Fruit fly (Drosophila melanogaster) whole organism, embryonic: ENCODE results near the gene CAHbeta.

Experiments
- Abd-B ChIP-seq: fragments of 200-800 bp; sonication (Bioruptor generic); optimal IDR thresholded peaks from 2 replicates; lab custom pipeline; 2018; ENCODE audit warnings: missing biosample characterization, mild to moderate bottlenecking, missing genetic modification characterization, moderate library complexity
- CG11723 ChIP-seq: fragments of 200-800 bp; sonication (Bioruptor generic); optimal IDR thresholded peaks from 2 replicates; lab custom pipeline; 2017; ENCODE audit warnings: missing biosample characterization, mild to moderate bottlenecking, missing genetic modification characterization
- CG12104 ChIP-seq: fragments of 200-800 bp; sonication (Bioruptor generic); optimal IDR thresholded peaks from 3 replicates; lab custom pipeline; 2016; ENCODE audit warnings: missing biosample characterization, missing genetic modification characterization
- CG12155 ChIP-seq: fragments of 200-800 bp; sonication (Bioruptor generic); optimal IDR thresholded peaks from 3 replicates; lab custom pipeline; 2016; ENCODE audit warnings: missing biosample characterization, missing genetic modification characterization
- CG12299 ChIP-seq: fragments of 200-800 bp; sonication (Bioruptor generic); optimal IDR thresholded peaks from 2 replicates; lab custom pipeline; 2018; ENCODE audit warnings: missing biosample characterization, mild to moderate bottlenecking, missing genetic modification characterization
- CG12769 ChIP-seq: fragments of 200-800 bp; sonication (Bioruptor generic); optimal IDR thresholded peaks from 2 replicates; lab custom pipeline; 2019; ENCODE audit warnings: missing biosample characterization, mild to moderate bottlenecking, missing genetic modification characterization, moderate library complexity
- CG13296 ChIP-seq: fragments of 200-800 bp; sonication (Bioruptor generic); optimal IDR thresholded peaks from 3 replicates; lab custom pipeline; 2018; ENCODE audit warnings: missing biosample characterization, mild to moderate bottlenecking, missing genetic modification characterization
- CG13775 ChIP-seq: fragments of 200-800 bp; sonication (Bioruptor generic); optimal IDR thresholded peaks from 3 replicates; lab custom pipeline; 2017; ENCODE audit warnings: missing biosample characterization, mild to moderate bottlenecking, missing genetic modification characterization
- CG14710 ChIP-seq: fragments of 200-800 bp; sonication (Bioruptor generic); optimal IDR thresholded peaks from 3 replicates; lab custom pipeline; 2019; ENCODE audit warnings: missing biosample characterization, mild to moderate bottlenecking, missing genetic modification characterization, moderate library complexity
- CG15269 ChIP-seq: fragments of 200-800 bp; sonication (Bioruptor generic); optimal IDR thresholded peaks from 2 replicates; lab custom pipeline; 2018; ENCODE audit warnings: missing biosample characterization, mild to moderate bottlenecking, missing genetic modification characterization, moderate library complexity
- CG15514 ChIP-seq: fragments of 200-800 bp; sonication (Bioruptor generic); optimal IDR thresholded peaks from 3 replicates; lab custom pipeline; 2017; ENCODE audit warnings: missing biosample characterization, missing genetic modification characterization, mild to moderate bottlenecking, moderate library complexity, missing genetic modification reagents
- CG15601 ChIP-seq: fragments of 200-800 bp; sonication (Bioruptor generic); optimal IDR thresholded peaks from 3 replicates; lab custom pipeline; 2019; ENCODE audit warnings: missing biosample characterization, mild to moderate bottlenecking, missing genetic modification characterization, moderate library complexity
- CG17829 ChIP-seq: fragments of 200-800 bp; optimal IDR thresholded peaks from 2 replicates; lab custom pipeline; 2019; ENCODE audit warnings: missing biosample characterization, mild to moderate bottlenecking, missing genetic modification characterization, moderate library complexity
- CG18764 ChIP-seq: fragments of 200-800 bp; sonication (Bioruptor generic); optimal IDR thresholded peaks from 3 replicates; lab custom pipeline; 2016; ENCODE audit warnings: missing biosample characterization, missing genetic modification characterization
- CG2120 ChIP-seq: fragments of 200-800 bp; sonication (Bioruptor generic); optimal IDR thresholded peaks from 3 replicates; lab custom pipeline; 2016; ENCODE audit warnings: missing biosample characterization, missing genetic modification characterization
- CG2202 ChIP-seq: fragments of 200-800 bp; sonication (Bioruptor generic); optimal IDR thresholded peaks from 2 replicates; lab custom pipeline; 2018; ENCODE audit warnings: missing biosample characterization, mild to moderate bottlenecking, missing genetic modification characterization
- CG3726 ChIP-seq: fragments of 200-800 bp; sonication (Bioruptor generic); IDR thresholded peaks from 3 replicates; pipeline ENCODE4, ENCODE4 v1.3.6; 2022; ENCODE audit warnings: missing biosample characterization, missing genetic modification characterization
- CG7928 ChIP-seq: fragments of 200-800 bp; sonication (Bioruptor generic); optimal IDR thresholded peaks from 2 replicates; lab custom pipeline; 2017; ENCODE audit warnings: missing biosample characterization, mild to moderate bottlenecking, missing genetic modification characterization
- CHES-1-like ChIP-seq: fragments of 200-800 bp; sonication (Bioruptor generic); optimal IDR thresholded peaks from 2 replicates; lab custom pipeline; 2016; ENCODE audit warnings: missing biosample characterization, missing genetic modification characterization
- D19B ChIP-seq: fragments of 200-800 bp; sonication (Bioruptor generic); optimal IDR thresholded peaks from 2 replicates; lab custom pipeline; 2017; ENCODE audit warnings: missing biosample characterization, mild to moderate bottlenecking, missing genetic modification characterization
- Deaf1 ChIP-seq: fragments of 200-800 bp; optimal IDR thresholded peaks from 3 replicates; lab custom pipeline; 2019; ENCODE audit warnings: missing biosample characterization, mild to moderate bottlenecking, missing genetic modification characterization, moderate library complexity
- ERR ChIP-seq: fragments of 200-800 bp; sonication (Bioruptor generic); optimal IDR thresholded peaks from 2 replicates; lab custom pipeline; 2016; ENCODE audit warnings: missing biosample characterization, missing genetic modification characterization
- Fer3 ChIP-seq: fragments of 200-800 bp; sonication (Bioruptor generic); optimal IDR thresholded peaks from 2 replicates; lab custom pipeline; 2018; ENCODE audit warnings: missing biosample characterization, mild to moderate bottlenecking, missing genetic modification characterization, moderate library complexity
- Hmr ChIP-seq: fragments of 200-800 bp; sonication (Bioruptor generic); optimal IDR thresholded peaks from 3 replicates; lab custom pipeline; 2017; ENCODE audit warnings: mild to moderate bottlenecking, missing biosample characterization, missing genetic modification reagents, missing genetic modification characterization
- Med ChIP-seq: fragments of 200-800 bp; sonication (Bioruptor generic); peaks from one replicate; lab custom pipeline; 2016; ENCODE audit warnings: missing biosample characterization, missing genetic modification characterization, mild to moderate bottlenecking, inconsistent platforms, moderate library complexity
- Mrtf ChIP-seq: fragments of 200-800 bp; sonication (Bioruptor generic); IDR thresholded peaks from 3 replicates; pipeline ENCODE4 v1.3.6; 2022; ENCODE audit warnings: missing biosample characterization, missing genetic modification characterization
- Nf-YA ChIP-seq: fragments of 200-800 bp; sonication (Bioruptor generic); IDR thresholded peaks from 2 replicates; pipeline ENCODE4 v1.3.6; 2022; ENCODE audit warnings: missing biosample characterization, missing genetic modification characterization
- Sox100B ChIP-seq: fragments of 200-800 bp; sonication (Bioruptor generic); optimal IDR thresholded peaks from 3 replicates; lab custom pipeline; 2018; ENCODE audit warnings: missing biosample characterization, mild to moderate bottlenecking, missing genetic modification characterization
- Vsx1 ChIP-seq: fragments of 200-800 bp; sonication (Bioruptor generic); optimal IDR thresholded peaks from 2 replicates; lab custom pipeline; 2017; ENCODE audit warnings: missing biosample characterization, mild to moderate bottlenecking, missing genetic modification characterization, missing genetic modification reagents
- ac ChIP-seq: fragments of 200-800 bp; sonication (Bioruptor generic); optimal IDR thresholded peaks from 3 replicates; lab custom pipeline; 2017; ENCODE audit warnings: missing biosample characterization, mild to moderate bottlenecking, missing genetic modification characterization
- ap ChIP-seq: fragments of 200-800 bp; sonication (Bioruptor generic); IDR thresholded peaks from 2 replicates; pipeline ENCODE4 v1.3.6; 2022; ENCODE audit warnings: missing biosample characterization, missing genetic modification characterization
- bab2 ChIP-seq: fragments of 200-800 bp; sonication (Bioruptor generic); optimal IDR thresholded peaks from 2 replicates; lab custom pipeline; 2016; ENCODE audit warnings: missing biosample characterization, missing genetic modification characterization
- bbx ChIP-seq: fragments of 200-800 bp; sonication (Bioruptor generic); IDR thresholded peaks from 2 replicates; pipeline ENCODE4 v1.3.6; 2022; ENCODE audit warnings: missing biosample characterization, missing genetic modification characterization; ENCODE audit not compliant: partially characterized antibody
- cwo ChIP-seq: fragments of 200-800 bp; sonication (Bioruptor generic); optimal IDR thresholded peaks from 3 replicates; lab custom pipeline; 2017; ENCODE audit warnings: missing biosample characterization, missing genetic modification characterization, mild to moderate bottlenecking, moderate library complexity, missing genetic modification reagents
- eve ChIP-seq, 2 experiments: fragments of >200 bp; optimal IDR thresholded peaks; 2 replicates each; lab custom pipeline; 2017; ENCODE audit warnings: missing biosample characterization in 2 of 2, missing genetic modification characterization in 2 of 2
- gfzf ChIP-seq: fragments of 200-800 bp; sonication (Bioruptor generic); optimal IDR thresholded peaks from 2 replicates; lab custom pipeline; 2016; ENCODE audit warnings: missing biosample characterization, mild to moderate bottlenecking, missing genetic modification characterization, moderate library complexity
- kni ChIP-seq: fragments of 200-800 bp; sonication (Bioruptor generic); optimal IDR thresholded peaks from 3 replicates; lab custom pipeline; 2017; ENCODE audit warnings: mild to moderate bottlenecking, missing biosample characterization, missing genetic modification reagents, missing genetic modification characterization
- mld ChIP-seq: fragments of 200-800 bp; sonication (Bioruptor generic); IDR thresholded peaks from 3 replicates; pipeline ENCODE4 v1.3.6; 2022; ENCODE audit warnings: missing biosample characterization, missing genetic modification characterization; ENCODE audit not compliant: partially characterized antibody
- oc ChIP-seq: fragments of 200-800 bp; sonication (Bioruptor generic); optimal IDR thresholded peaks from 2 replicates; lab custom pipeline; 2018; ENCODE audit warnings: missing biosample characterization, mild to moderate bottlenecking, missing genetic modification characterization, moderate library complexity
- peb ChIP-seq: fragments of 200-800 bp; sonication (Bioruptor generic); IDR thresholded peaks from 2 replicates; pipeline ENCODE4 v1.3.6; 2022; ENCODE audit warnings: missing biosample characterization, missing genetic modification characterization
- row ChIP-seq: fragments of 200-800 bp; sonication (Bioruptor generic); IDR thresholded peaks from 3 replicates; pipeline ENCODE4 v1.3.6; 2022; ENCODE audit warnings: missing biosample characterization, missing genetic modification characterization
- sd ChIP-seq: fragments of 200-800 bp; sonication (Bioruptor generic); optimal IDR thresholded peaks from 3 replicates; lab custom pipeline; 2018; ENCODE audit warnings: missing biosample characterization, mild to moderate bottlenecking, missing genetic modification characterization, moderate library complexity
- slbo ChIP-seq: fragments of 200-800 bp; sonication (Bioruptor generic); IDR thresholded peaks from 2 replicates; pipeline ENCODE4 v1.3.6; 2022; ENCODE audit warnings: missing biosample characterization, missing genetic modification characterization
- slp2 ChIP-seq: fragments of 200-800 bp; sonication (Bioruptor generic); optimal IDR thresholded peaks from 2 replicates; lab custom pipeline; 2016; ENCODE audit warnings: missing biosample characterization, missing genetic modification characterization
- stc ChIP-seq: fragments of 200-800 bp; sonication (Bioruptor generic); IDR thresholded peaks from 2 replicates; pipeline ENCODE4 v1.3.6; 2022; ENCODE audit warnings: missing biosample characterization, missing genetic modification characterization
- tna ChIP-seq: fragments of 200-800 bp; sonication (Bioruptor generic); IDR thresholded peaks from 2 replicates; pipeline ENCODE4 v1.3.6; 2022; ENCODE audit warnings: missing biosample characterization, missing genetic modification characterization; ENCODE audit not compliant: partially characterized antibody
- twi ChIP-seq: fragments of 200-800 bp; optimal IDR thresholded peaks from 2 replicates; lab custom pipeline; 2019; ENCODE audit warnings: missing biosample characterization, mild to moderate bottlenecking, missing genetic modification characterization, moderate library complexity
- zen2 ChIP-seq: fragments of 200-800 bp; sonication (Bioruptor generic); IDR thresholded peaks from 3 replicates; pipeline ENCODE4 v1.3.6; 2022; ENCODE audit warnings: missing biosample characterization, missing genetic modification characterization; ENCODE audit not compliant: partially characterized antibody

The CAHbeta gene

DNA sequence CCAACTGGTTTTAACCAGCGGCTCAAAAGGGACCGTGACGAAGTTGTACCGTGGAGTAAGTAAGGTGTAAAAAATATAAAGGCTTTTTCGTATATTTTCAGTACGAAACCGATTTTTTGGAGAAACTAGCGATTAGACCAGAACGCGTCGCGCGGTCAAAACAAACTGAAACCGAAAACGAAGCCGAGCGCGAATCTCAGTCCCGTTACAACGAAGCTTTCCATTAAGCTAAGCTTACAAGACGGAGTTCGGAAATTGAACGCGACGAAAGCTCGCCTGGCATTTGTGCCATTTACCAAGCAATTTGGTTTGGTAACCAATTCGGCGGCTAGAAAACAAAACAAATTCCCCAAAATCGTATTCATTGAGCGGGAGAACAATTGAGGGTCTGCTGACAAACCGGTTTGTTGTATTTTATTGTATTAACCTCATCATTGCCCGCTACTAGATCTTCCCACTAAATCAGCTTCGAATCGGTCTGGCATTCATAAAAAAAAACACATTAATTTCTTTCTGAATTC, 21.1 kb downstream of the CAHbeta start (continued):
- TF ChIP-seq ac (GFP tag; lab: Kevin White, UChicago) (no peak), slbo (no peak), eve (GFP tag; optimal IDR thresholded peaks at IDR 0.05; lab: Kevin White, UChicago) (no peak), peb (GFP tag; lab: Robert Waterston, UW) (no peak), CG14710 (no peak), CG12769 (tag; lab: Kevin White, UChicago) (peak; percentile 89), ERR (no peak), CG12155 (no peak), CG12104 (GFP tag; lab: Kevin White, UChicago) (no peak), Deaf1 (tag; lab: Kevin White, UChicago) (peak; percentile 87), stc (0 out of 2 replicates have a peak, but pooled peaks have one; percentile 11), CG15269 (tag; lab: Kevin White, UChicago) (no peak), slp2 (no peak), Abd-B (GFP tag; lab: Kevin White, UChicago) (no peak), CG12299 (no peak), CG13775 (GFP tag; lab: Kevin White, UChicago) (no peak), bab2 (no peak), kni (GFP tag; lab: Kevin White, UChicago) (peak; percentile 72), cwo (GFP tag; lab: Kevin White, UChicago) (no peak), CG7928 (GFP tag; lab: Kevin White, UChicago) (no peak), gfzf (GFP tag; lab: Kevin White, UChicago) (no peak), twi (no peak), CG17829 (tag; lab: Kevin White, UChicago) (no peak)

DNA sequence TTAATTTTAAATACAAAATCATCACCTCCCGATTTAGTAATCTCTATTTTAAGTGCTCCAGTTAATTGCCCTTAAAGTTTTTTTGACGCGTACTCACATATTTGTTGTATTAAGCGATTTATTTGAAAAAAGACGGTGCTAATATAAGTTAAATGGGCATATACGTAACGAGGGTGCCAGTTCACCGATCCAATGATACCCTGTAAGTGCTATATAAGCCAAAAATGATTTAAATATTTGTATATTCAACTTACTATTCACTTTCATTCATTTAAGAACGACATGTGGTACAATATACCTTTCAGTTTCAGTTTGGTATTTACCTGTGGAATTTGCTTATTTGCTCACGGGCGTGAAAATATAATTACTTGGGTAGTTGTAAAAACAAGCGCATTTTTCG, 21.9 kb downstream of the CAHbeta start:
- TF ChIP-seq CG3726 (GFP tag; lab: Robert Waterston, UW) (0 out of 3 replicates have a peak, but pooled peaks have one; percentile 6), D19B (GFP tag; lab: Kevin White, UChicago) (peak; percentile 75), mld (GFP tag; lab: Robert Waterston, UW) (no peak), CG2120 (GFP tag; lab: Kevin White, UChicago) (peak; percentile 19), row (GFP tag; lab: Robert Waterston, UW) (peak; percentile 21; the same call in 1 of the 3 replicates), zen2 (no peak), CG11723 (GFP tag; lab: Kevin White, UChicago) (no peak), Med (peak; percentile 73), CG18764 (no peak), Fer3 (tag; lab: Kevin White, UChicago) (peak; percentile 10), sd (tag; lab: Kevin White, UChicago) (peak; percentile 34), Hmr (GFP tag; lab: Kevin White, UChicago) (peak; percentile 4)

DNA sequence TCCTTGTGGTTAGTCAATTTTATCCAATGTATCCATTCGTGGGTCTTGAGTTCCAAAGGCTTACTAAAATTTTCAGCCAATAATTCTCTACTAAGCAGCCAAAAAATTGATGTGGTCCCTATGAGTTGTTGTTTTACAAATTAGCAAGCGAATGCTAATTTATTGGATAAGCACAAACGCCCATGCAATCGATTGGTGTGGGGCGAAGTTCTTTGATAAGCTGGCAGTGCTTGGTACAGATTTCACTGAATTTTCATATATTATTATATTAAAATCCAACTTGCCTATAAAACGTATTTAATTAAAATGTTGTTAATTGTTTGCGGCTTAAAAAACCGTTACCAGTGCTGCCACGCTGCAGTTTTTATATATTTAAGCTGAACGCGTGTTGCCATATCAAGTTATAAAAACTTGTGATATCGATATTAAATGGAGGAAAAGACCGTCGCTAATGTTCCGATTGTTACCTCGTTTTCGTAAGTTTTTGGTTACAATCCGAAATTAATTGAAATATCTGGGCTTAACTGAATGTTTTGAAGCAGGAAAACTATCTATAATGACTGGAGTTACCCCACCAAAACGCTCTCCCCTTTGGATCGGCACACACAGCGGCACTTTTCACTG, 23.1 kb downstream of the CAHbeta start, which contains the start of the genes CG31100 and CG11980:
TSS of gene CG31100 (minus strand) at position 51 of the 624 bp plus-strand sequence.
TSS of gene CG11980 (plus strand) at position 418 of the 624 bp plus-strand sequence.
- TF ChIP-seq ap (no peak), tna (GFP tag; lab: Robert Waterston, UW) (0 out of 2 replicates have a peak, but pooled peaks have one; percentile 40), CG2202 (tag; lab: Kevin White, UChicago) (no peak), CHES-1-like (peak; percentile 33), Mrtf (GFP tag; lab: Robert Waterston, UW) (no peak), Sox100B (GFP tag; lab: Kevin White, UChicago) (no peak), Vsx1 (GFP tag; lab: Kevin White, UChicago) (no peak), oc (tag; lab: Kevin White, UChicago) (no peak), CG15514 (GFP tag; lab: Kevin White, UChicago) (peak; percentile 58), gfzf (GFP tag; lab: Kevin White, UChicago) (peak; percentile 35), Nf-YA (GFP tag; lab: Robert Waterston, UW) (no peak), bbx (GFP tag; lab: Robert Waterston, UW) (peak; percentile 75), CG15601 (tag; lab: Kevin White, UChicago) (peak; percentile 24), CG11723 (GFP tag; lab: Kevin White, UChicago) (no peak), CG13296 (GFP tag; lab: Kevin White, UChicago) (no peak)
